Worm (Caenorhabditis elegans) whole organism, L1 larva: ENCODE measurements around the gene ver-3.

Source experiments
- C04F5.9 ChIP-seq: sonication (generic microtip); optimal IDR thresholded peaks from 2 replicates; lab custom pipeline; 2016; ENCODE audit warnings: missing genetic modification characterization, missing compliant biosample characterization
- F16B12.6 ChIP-seq: fragments of 150-350 bp; optimal IDR thresholded peaks from 2 replicates; lab custom pipeline; 2014; ENCODE audit warnings: missing biosample characterization, missing genetic modification characterization
- aha-1 ChIP-seq: fragments of 150-350 bp; optimal IDR thresholded peaks from 2 replicates; lab custom pipeline; 2014; ENCODE audit warnings: missing biosample characterization, missing genetic modification characterization
- alr-1 ChIP-seq: fragments of 200-800 bp; sonication (Bioruptor generic); optimal IDR thresholded peaks from 2 replicates; lab custom pipeline; 2018; ENCODE audit warnings: borderline replicate concordance, mild to moderate bottlenecking, missing genetic modification characterization, missing compliant biosample characterization
- aly-2 ChIP-seq: fragments of 150-350 bp; optimal IDR thresholded peaks from 2 replicates; lab custom pipeline; 2014; ENCODE audit warnings: missing biosample characterization, missing genetic modification characterization
- ceh-8 ChIP-seq: fragments of 200-800 bp; sonication (Bioruptor generic); optimal IDR thresholded peaks from 2 replicates; lab custom pipeline; 2018; ENCODE audit warnings: mild to moderate bottlenecking, missing genetic modification characterization, moderate library complexity, missing compliant biosample characterization
- ceh-88 ChIP-seq: fragments of 200-800 bp; sonication (Bioruptor generic); IDR thresholded peaks from 2 replicates; pipeline ENCODE4 v1.3.6; 2022; ENCODE audit warnings: missing genetic modification characterization, missing compliant biosample characterization
- ces-1 ChIP-seq: fragments of 150-350 bp; optimal IDR thresholded peaks from 2 replicates; lab custom pipeline; 2014; ENCODE audit warnings: missing biosample characterization, missing genetic modification reagents, missing genetic modification characterization
- dpl-1 ChIP-seq, 3 experiments: fragments of 150-350 bp in 2 of 3; sonication (generic microtip) in 1 of 3; optimal IDR thresholded peaks; 2 replicates each; lab custom pipeline; 2014 to 2017; ENCODE audit warnings: missing biosample characterization in 3 of 3, missing genetic modification characterization in 3 of 3, missing genetic modification reagents in 3 of 3
- efl-3 ChIP-seq: fragments of 200-800 bp; sonication (Bioruptor generic); optimal IDR thresholded peaks from 2 replicates; lab custom pipeline; 2018; ENCODE audit warnings: mild to moderate bottlenecking, missing genetic modification characterization, missing compliant biosample characterization
- elt-2 ChIP-seq: sonication (generic microtip); optimal IDR thresholded peaks from 2 replicates; lab custom pipeline; 2016; ENCODE audit warnings: missing genetic modification characterization, mild to moderate bottlenecking, inconsistent platforms, missing compliant biosample characterization, missing genetic modification reagents
- fkh-10 ChIP-seq: sonication (generic microtip); optimal IDR thresholded peaks from 2 replicates; lab custom pipeline; 2017; ENCODE audit warnings: missing biosample characterization, missing genetic modification reagents, missing genetic modification characterization
- fkh-4 ChIP-seq: sonication (generic microtip); optimal IDR thresholded peaks from 2 replicates; lab custom pipeline; 2016; ENCODE audit warnings: missing compliant biosample characterization, missing genetic modification characterization, borderline replicate concordance
- fkh-8 ChIP-seq: sonication (generic microtip); optimal IDR thresholded peaks from 2 replicates; lab custom pipeline; 2016; ENCODE audit warnings: mild to moderate bottlenecking, missing genetic modification characterization, missing compliant biosample characterization
- grh-1 ChIP-seq: fragments of 200-800 bp; sonication (Bioruptor generic); IDR thresholded peaks from 2 replicates; pipeline ENCODE4 v1.3.6; 2022; ENCODE audit warnings: missing genetic modification reagents, missing genetic modification characterization, missing compliant biosample characterization
- hlh-4 ChIP-seq: sonication (generic microtip); optimal IDR thresholded peaks from 2 replicates; lab custom pipeline; 2016; ENCODE audit warnings: mild to moderate bottlenecking, missing genetic modification characterization, missing compliant biosample characterization
- hpl-2 ChIP-seq: fragments of 150-350 bp; optimal IDR thresholded peaks from 2 replicates; lab custom pipeline; 2014; ENCODE audit warnings: missing biosample characterization, missing genetic modification reagents, missing genetic modification characterization
- isw-1 ChIP-seq: fragments of 200-800 bp; sonication (Bioruptor generic); IDR thresholded peaks from 2 replicates; pipeline ENCODE4 v1.3.6; 2022; ENCODE audit warnings: missing genetic modification characterization, missing compliant biosample characterization
- jun-1 ChIP-seq: fragments of 150-350 bp; optimal IDR thresholded peaks from 2 replicates; lab custom pipeline; 2014; ENCODE audit warnings: missing biosample characterization, missing genetic modification reagents, missing genetic modification characterization
- lin-15B ChIP-seq: fragments of 150-350 bp; sonication (generic microtip); optimal IDR thresholded peaks from 3 replicates; lab custom pipeline; 2014; ENCODE audit warnings: missing biosample characterization, missing genetic modification characterization
- lin-35 ChIP-seq, 2 experiments: fragments of 150-350 bp; optimal IDR thresholded peaks; 2 replicates each; lab custom pipeline; 2014; ENCODE audit warnings: missing biosample characterization in 2 of 2, missing genetic modification characterization in 2 of 2, missing genetic modification reagents in 2 of 2
- lin-39 ChIP-seq: fragments of 150-350 bp; optimal IDR thresholded peaks from 2 replicates; lab custom pipeline; 2014; ENCODE audit warnings: missing biosample characterization, missing genetic modification reagents, missing genetic modification characterization
- lir-3 ChIP-seq: sonication (generic microtip); optimal IDR thresholded peaks from 2 replicates; lab custom pipeline; 2016; ENCODE audit warnings: mild to moderate bottlenecking, missing genetic modification characterization, moderate library complexity, missing compliant biosample characterization; ENCODE audit not compliant: poor library complexity
- lsy-2 ChIP-seq, 2 experiments: fragments of 150-350 bp; optimal IDR thresholded peaks; 2 replicates each; lab custom pipeline; 2014; ENCODE audit warnings: missing biosample characterization in 2 of 2, missing genetic modification characterization in 2 of 2
- mab-9 ChIP-seq: fragments of 200-800 bp; sonication (Bioruptor generic); IDR thresholded peaks from 2 replicates; pipeline ENCODE4 v1.3.6; 2022; ENCODE audit warnings: missing genetic modification reagents, missing genetic modification characterization, missing compliant biosample characterization
- mdl-1 ChIP-seq, 2 experiments: fragments of 150-350 bp; optimal IDR thresholded peaks; 2 replicates each; lab custom pipeline; 2014 to 2017; ENCODE audit warnings: missing biosample characterization in 2 of 2, missing genetic modification characterization in 2 of 2, inconsistent platforms in 1 of 2
- mef-2 ChIP-seq: fragments of 150-350 bp; optimal IDR thresholded peaks from 2 replicates; lab custom pipeline; 2014; ENCODE audit warnings: missing biosample characterization, missing genetic modification characterization
- nhr-11 ChIP-seq: fragments of 150-350 bp; optimal IDR thresholded peaks from 2 replicates; lab custom pipeline; 2014; ENCODE audit warnings: missing biosample characterization, missing genetic modification characterization
- nhr-12 ChIP-seq: sonication (generic microtip); optimal IDR thresholded peaks from 2 replicates; lab custom pipeline; 2017; ENCODE audit warnings: missing biosample characterization, missing genetic modification characterization
- nhr-19 ChIP-seq: fragments of 200-800 bp; sonication (Bioruptor generic); conservative IDR thresholded peaks from 2 replicates; pipeline ENCODE4 v1.3.6; 2022; ENCODE audit warnings: missing genetic modification characterization, missing compliant biosample characterization
- nhr-20 ChIP-seq: sonication (generic microtip); optimal IDR thresholded peaks from 2 replicates; lab custom pipeline; 2016; ENCODE audit warnings: mild to moderate bottlenecking, missing genetic modification characterization, missing compliant biosample characterization
- nhr-28 ChIP-seq: fragments of 150-350 bp; optimal IDR thresholded peaks from 2 replicates; lab custom pipeline; 2014; ENCODE audit warnings: missing biosample characterization, missing genetic modification characterization
- nhr-47 ChIP-seq: sonication (generic microtip); optimal IDR thresholded peaks from 2 replicates; lab custom pipeline; 2016; ENCODE audit warnings: mild to moderate bottlenecking, missing genetic modification characterization, moderate library complexity, missing compliant biosample characterization
- nhr-71 ChIP-seq: sonication (generic microtip); optimal IDR thresholded peaks from 2 replicates; lab custom pipeline; 2016; ENCODE audit warnings: mild to moderate bottlenecking, missing genetic modification characterization, moderate library complexity, missing compliant biosample characterization
- nhr-76 ChIP-seq: sonication (generic microtip); optimal IDR thresholded peaks from 2 replicates; lab custom pipeline; 2017; ENCODE audit warnings: missing biosample characterization, missing genetic modification characterization
- nhr-85 ChIP-seq: sonication (generic microtip); peaks from one replicate; lab custom pipeline; 2016; ENCODE audit warnings: missing genetic modification characterization, inconsistent platforms, missing compliant biosample characterization
- nhr-90 ChIP-seq: sonication (generic microtip); optimal IDR thresholded peaks from 2 replicates; lab custom pipeline; 2016; ENCODE audit warnings: mild to moderate bottlenecking, missing genetic modification characterization, missing compliant biosample characterization; ENCODE audit not compliant: poor library complexity
- pax-3 ChIP-seq: fragments of 200-800 bp; sonication (Bioruptor generic); optimal IDR thresholded peaks from 2 replicates; lab custom pipeline; 2018; ENCODE audit warnings: mild to moderate bottlenecking, missing genetic modification characterization, moderate library complexity, missing compliant biosample characterization
- pqm-1 ChIP-seq: sonication (generic microtip); optimal IDR thresholded peaks from 3 replicates; lab custom pipeline; 2017; ENCODE audit warnings: missing biosample characterization, missing genetic modification characterization
- rnt-1 ChIP-seq: sonication (generic microtip); optimal IDR thresholded peaks from 2 replicates; lab custom pipeline; 2016; ENCODE audit warnings: mild to moderate bottlenecking, missing genetic modification characterization, moderate library complexity, missing compliant biosample characterization
- swsn-7 ChIP-seq: sonication (generic microtip); optimal IDR thresholded peaks from 2 replicates; lab custom pipeline; 2016; ENCODE audit warnings: missing genetic modification characterization, missing compliant biosample characterization
- tbx-2 ChIP-seq: sonication (generic microtip); optimal IDR thresholded peaks from 2 replicates; lab custom pipeline; 2016; ENCODE audit warnings: missing genetic modification characterization, missing compliant biosample characterization
- tlp-1 ChIP-seq: fragments of 150-350 bp; optimal IDR thresholded peaks from 2 replicates; lab custom pipeline; 2014; ENCODE audit warnings: missing biosample characterization, missing genetic modification characterization
- unc-130 ChIP-seq: fragments of 150-350 bp; optimal IDR thresholded peaks from 2 replicates; lab custom pipeline; 2017; ENCODE audit warnings: missing biosample characterization, missing genetic modification characterization, inconsistent platforms
- unc-30 ChIP-seq: sonication (generic microtip); optimal IDR thresholded peaks from 2 replicates; lab custom pipeline; 2017; ENCODE audit warnings: missing biosample characterization, missing genetic modification characterization
- unc-62 ChIP-seq: fragments of 150-350 bp; optimal IDR thresholded peaks from 2 replicates; lab custom pipeline; 2014; ENCODE audit warnings: missing biosample characterization, missing genetic modification reagents, missing genetic modification characterization
- unc-86 ChIP-seq: sonication (generic microtip); optimal IDR thresholded peaks from 2 replicates; lab custom pipeline; 2016; ENCODE audit warnings: missing genetic modification characterization, missing compliant biosample characterization
- vab-15 ChIP-seq: sonication (generic microtip); optimal IDR thresholded peaks from 2 replicates; lab custom pipeline; 2017; ENCODE audit warnings: missing genotype, mild to moderate bottlenecking, missing genetic modification characterization, missing compliant biosample characterization
- zip-4 ChIP-seq: fragments of 200-800 bp; sonication (Bioruptor generic); optimal IDR thresholded peaks from 2 replicates; lab custom pipeline; 2018; ENCODE audit warnings: mild to moderate bottlenecking, missing genetic modification characterization, moderate library complexity, missing compliant biosample characterization
- ztf-11 ChIP-seq, 2 experiments: sonication (generic microtip); optimal IDR thresholded peaks; 2 replicates each; lab custom pipeline; 2016 to 2017; ENCODE audit warnings: missing genetic modification characterization in 2 of 2, missing biosample characterization in 1 of 2, missing compliant biosample characterization in 1 of 2

Gene ver-3

DNA sequence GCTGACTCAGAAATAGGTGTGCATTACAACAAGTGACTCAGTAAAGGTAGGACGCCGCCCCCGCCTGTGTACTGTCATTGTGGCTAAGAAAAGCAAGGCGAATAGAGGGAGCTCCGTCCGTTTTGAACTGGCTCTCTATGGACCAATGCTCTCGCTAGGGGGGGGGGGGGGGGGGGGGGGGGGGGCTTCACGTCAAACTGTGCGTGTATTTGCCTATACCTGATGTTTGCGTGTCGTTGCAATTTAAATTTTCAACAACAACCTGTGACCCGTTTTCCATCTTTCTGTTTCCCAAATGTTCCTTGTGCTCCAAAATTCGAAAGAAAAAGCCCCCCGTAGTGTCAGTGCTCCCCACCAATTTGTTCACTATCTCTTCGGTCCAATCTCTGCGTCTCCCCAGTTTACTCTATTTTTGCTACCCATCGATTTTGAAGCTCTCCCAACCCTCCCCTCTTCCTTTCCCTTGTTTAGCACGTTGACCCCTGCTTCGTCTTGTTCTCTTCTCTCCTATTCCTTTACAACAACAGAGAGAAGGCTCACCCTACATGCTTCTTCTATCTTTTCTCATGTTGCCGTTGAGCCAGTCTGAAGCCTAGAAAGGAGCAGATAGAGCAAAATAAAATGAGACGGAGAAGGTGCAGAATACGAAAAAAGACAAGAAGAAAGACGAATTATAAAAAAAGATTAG is 42.3 kb downstream of the ver-3 start (continued):
- TF ChIP-seq ceh-88 (GFP tag; lab: Robert Waterston, UW) = no peak
- TF ChIP-seq hlh-4 (tag; lab: Kevin White, UChicago) = no peak
- no peak for TF ChIP-seq mdl-1 (tag; optimal IDR thresholded peaks at IDR 0.05; lab: Kevin White, UChicago)
- no peak for TF ChIP-seq lin-15B
- TF ChIP-seq nhr-85 = no peak
- TF ChIP-seq lin-39 = no peak
- TF ChIP-seq nhr-76 (tag; lab: Kevin White, UChicago) = no peak
- no peak for TF ChIP-seq dpl-1 (GFP tag; optimal IDR thresholded peaks at IDR 0.05; lab: Kevin White, UChicago)
- TF ChIP-seq C04F5.9 (tag; lab: Kevin White, UChicago) = no peak
- TF ChIP-seq nhr-11 = no peak
- no peak for TF ChIP-seq ces-1
- TF ChIP-seq pax-3 (tag; lab: Kevin White, UChicago) = no peak
- TF ChIP-seq tbx-2 (tag; lab: Kevin White, UChicago) = peak; percentile 40
- TF ChIP-seq lsy-2 (tag; optimal IDR thresholded peaks at IDR 0.05; lab: Kevin White, UChicago) = peak in 1 of 2 experiments; percentile 19
- TF ChIP-seq unc-86 = peak; percentile 19
- no peak for TF ChIP-seq grh-1
- no peak for TF ChIP-seq ceh-8 (GFP tag; lab: Kevin White, UChicago)
- no peak for TF ChIP-seq unc-130
- TF ChIP-seq fkh-8 (tag; lab: Kevin White, UChicago) = peak; percentile 27
- no peak for TF ChIP-seq aly-2
- TF ChIP-seq swsn-7 (tag; lab: Kevin White, UChicago) = peak; percentile 40
- TF ChIP-seq mef-2 (tag; lab: Kevin White, UChicago) = no peak
- TF ChIP-seq pqm-1 (tag; lab: Kevin White, UChicago) = no peak
- no peak for TF ChIP-seq lir-3 (tag; lab: Kevin White, UChicago)
- no peak for TF ChIP-seq hpl-2 (GFP tag; lab: Kevin White, UChicago)
- TF ChIP-seq vab-15 (tag; lab: Kevin White, UChicago) = no peak
- TF ChIP-seq rnt-1 (tag; lab: Kevin White, UChicago) = peak; percentile 18
- TF ChIP-seq tlp-1 (tag; lab: Kevin White, UChicago) = no peak
- no peak for TF ChIP-seq jun-1
- TF ChIP-seq nhr-47 (tag; lab: Kevin White, UChicago) = peak; percentile 40
- TF ChIP-seq efl-3 (GFP tag; lab: Kevin White, UChicago) = no peak
- TF ChIP-seq nhr-12 (tag; lab: Kevin White, UChicago) = no peak

DNA sequence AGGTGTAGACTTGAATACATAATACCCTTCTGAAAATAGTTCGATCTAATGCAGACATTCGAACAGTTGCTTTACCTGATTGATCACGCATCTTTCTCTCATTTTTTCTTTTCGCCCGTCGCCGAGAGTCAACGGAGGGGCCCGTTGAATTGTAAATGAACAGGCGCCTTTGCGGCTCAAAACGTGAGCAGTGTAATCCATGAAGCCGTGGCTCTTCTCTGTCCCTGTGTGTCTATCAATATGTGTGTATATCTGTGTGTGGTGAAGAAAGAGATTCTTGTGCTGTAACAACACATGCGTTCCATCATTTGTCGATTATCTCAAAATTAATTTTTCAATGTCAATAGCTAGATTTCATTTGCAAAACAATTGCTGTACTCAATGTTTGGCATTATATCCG is 43.3 kb downstream of the ver-3 start:
- no peak for TF ChIP-seq nhr-47 (tag; lab: Kevin White, UChicago)
- peak; percentile 46 for TF ChIP-seq nhr-19 (GFP tag; lab: Robert Waterston, UW)
- no peak for TF ChIP-seq pax-3 (tag; lab: Kevin White, UChicago)
- no peak for TF ChIP-seq F16B12.6 (tag; lab: Kevin White, UChicago)
- peak in 1 of 2 experiments; percentile 18 for TF ChIP-seq mdl-1 (tag; optimal IDR thresholded peaks at IDR 0.05; lab: Kevin White, UChicago)
- TF ChIP-seq nhr-20 (tag; lab: Kevin White, UChicago) = peak; percentile 16
- no peak for TF ChIP-seq aly-2
- TF ChIP-seq ztf-11 (tag; optimal IDR thresholded peaks at IDR 0.05; lab: Kevin White, UChicago) = no peak
- TF ChIP-seq ces-1 = no peak
- no peak for TF ChIP-seq nhr-12 (tag; lab: Kevin White, UChicago)
- no peak for TF ChIP-seq nhr-90 (tag; lab: Kevin White, UChicago)
- TF ChIP-seq unc-30 (tag; lab: Kevin White, UChicago) = no peak
- TF ChIP-seq nhr-71 (tag; lab: Kevin White, UChicago) = peak; percentile 72
- TF ChIP-seq tlp-1 (tag; lab: Kevin White, UChicago) = no peak
- no peak for TF ChIP-seq grh-1
- TF ChIP-seq elt-2 (tag; lab: Kevin White, UChicago) = no peak
- TF ChIP-seq mab-9 (GFP tag; lab: Robert Waterston, UW) = no peak
- no peak for TF ChIP-seq fkh-8 (tag; lab: Kevin White, UChicago)
- no peak for TF ChIP-seq fkh-10 (GFP tag; lab: Kevin White, UChicago)
- TF ChIP-seq lin-35 (GFP tag; optimal IDR thresholded peaks at IDR 0.05; lab: Kevin White, UChicago) = no peak
- no peak for TF ChIP-seq alr-1 (tag; lab: Kevin White, UChicago)
- TF ChIP-seq lir-3 (tag; lab: Kevin White, UChicago) = no peak
- TF ChIP-seq fkh-4 (tag; lab: Kevin White, UChicago) = no peak
- no peak for TF ChIP-seq isw-1 (GFP tag; lab: Robert Waterston, UW)
- TF ChIP-seq nhr-85 = no peak
- no peak for TF ChIP-seq hpl-2 (GFP tag; lab: Kevin White, UChicago)
- no peak for TF ChIP-seq nhr-28
- no peak for TF ChIP-seq ceh-88 (GFP tag; lab: Robert Waterston, UW)
- TF ChIP-seq zip-4 (GFP tag; lab: Kevin White, UChicago) = no peak
- no peak for TF ChIP-seq unc-62 (GFP tag; lab: Kevin White, UChicago)
- no peak for TF ChIP-seq aha-1
